Fruit fly (Drosophila melanogaster): ENCODE results near the gene Bacc.

Gene Bacc

DNA sequence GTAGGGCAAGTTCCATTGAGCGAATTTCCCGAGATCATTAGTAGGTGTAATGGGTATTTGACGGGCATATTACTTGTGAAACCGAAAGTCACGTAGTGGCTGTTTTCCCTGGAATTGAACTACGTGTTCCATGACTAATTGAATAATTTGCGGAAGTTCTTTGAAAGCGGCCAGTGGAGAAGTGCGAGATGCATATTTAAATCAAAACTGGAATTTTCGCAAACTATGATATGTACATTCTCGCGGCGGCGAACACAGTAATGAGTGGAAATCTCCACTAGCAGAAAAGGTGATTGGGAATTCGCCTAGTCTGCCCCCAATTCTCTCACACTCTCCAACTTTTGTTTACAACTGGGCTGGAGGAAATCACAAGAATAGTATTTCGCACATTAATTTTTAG lies 17.3 kb upstream of the Bacc start:
- TF ChIP-seq CG1620 (GFP tag; optimal IDR thresholded peaks at IDR 0.05) (peak; percentile 11), CG12768 (GFP tag; optimal IDR thresholded peaks at IDR 0.05) (peak; percentile 0), CG7045 (GFP tag; optimal IDR thresholded peaks at IDR 0.05) (no peak), Clk (GFP tag; optimal IDR thresholded peaks at IDR 0.05) (no peak), CG14711 (tag; optimal IDR thresholded peaks at IDR 0.05) (no peak), kay (GFP tag; ENCODE audit: borderline replicate concordance) (no peak)

DNA sequence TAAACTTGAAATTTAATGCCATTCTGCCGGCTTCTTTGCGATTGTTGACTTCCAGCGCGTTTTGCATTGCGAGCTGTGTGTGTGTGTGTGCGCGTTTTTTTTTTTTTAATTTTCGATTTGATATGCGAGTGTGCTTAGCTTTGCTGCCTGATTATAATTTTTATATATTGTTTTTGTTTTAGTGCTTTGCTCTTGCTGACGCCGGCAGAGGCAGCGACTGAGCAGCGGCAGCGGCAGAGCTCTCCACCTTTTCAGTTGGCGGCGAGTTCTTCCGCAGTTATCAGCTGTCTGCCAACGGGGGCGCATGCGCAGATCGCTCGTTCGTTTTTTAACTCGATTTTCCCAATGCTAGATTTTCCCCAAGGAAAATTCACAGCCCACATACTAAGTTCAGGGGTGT lies 16.7 kb upstream of the Bacc start:
- TF ChIP-seq CG11617 (GFP tag; optimal IDR thresholded peaks at IDR 0.05): no peak
- TF ChIP-seq tj (GFP tag; optimal IDR thresholded peaks at IDR 0.05): peak; percentile 32

DNA sequence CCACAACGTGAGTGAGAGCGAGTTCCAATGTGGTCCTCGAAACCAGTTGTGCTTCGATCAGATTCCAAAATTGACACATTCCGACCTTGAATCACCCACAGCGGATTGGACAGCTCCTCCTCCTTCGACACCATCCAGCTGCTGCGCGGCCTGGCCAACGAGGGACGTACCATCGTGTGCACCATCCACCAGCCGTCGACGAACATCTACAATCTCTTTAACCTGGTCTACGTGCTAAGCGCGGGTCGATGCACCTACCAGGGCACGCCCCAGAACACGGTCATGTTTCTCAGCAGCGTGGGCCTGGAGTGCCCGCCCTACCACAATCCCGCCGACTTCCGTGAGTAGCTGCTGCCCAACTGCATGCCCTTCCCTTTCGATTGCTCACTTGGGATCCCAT lies 14.7 kb upstream of the Bacc start:
- TF ChIP-seq Hr96 (GFP tag; optimal IDR thresholded peaks at IDR 0.05) (no peak), kay (GFP tag; ENCODE audit: borderline replicate concordance) (no peak)

DNA sequence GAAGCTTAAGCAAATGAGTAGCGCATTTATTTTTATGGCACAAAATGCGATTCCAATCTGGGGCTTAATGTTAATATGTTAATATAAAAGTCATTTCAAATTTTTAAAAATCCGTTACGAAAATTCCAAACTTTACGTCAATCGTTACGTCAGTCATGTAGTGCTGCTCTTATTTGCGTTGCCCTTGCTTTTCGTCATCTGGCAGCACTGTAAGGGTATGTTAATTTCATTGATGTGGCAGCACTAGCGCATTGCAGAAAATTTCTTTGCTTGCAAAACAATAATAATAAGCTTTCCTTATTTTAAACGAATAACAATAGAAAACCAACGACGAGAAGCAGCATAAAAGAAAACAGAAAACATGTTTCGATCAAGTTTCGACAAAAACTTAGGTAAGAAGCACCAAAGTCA lies 12.4 kb upstream of the Bacc start, which contains the start of gene Hrs:
Gene Hrs, plus strand, starts transcription at position 167 of the 411 bp plus-strand sequence.
- TF ChIP-seq bab1 (GFP tag; optimal IDR thresholded peaks at IDR 0.05): peak; percentile 22
- no peak for TF ChIP-seq ovo (GFP tag; optimal IDR thresholded peaks at IDR 0.05)
- no peak for TF ChIP-seq kay (GFP tag; ENCODE audit: borderline replicate concordance)
- TF ChIP-seq Clk (GFP tag; optimal IDR thresholded peaks at IDR 0.05): no peak
- TF ChIP-seq CG12768 (GFP tag; optimal IDR thresholded peaks at IDR 0.05): no peak
- TF ChIP-seq cic (GFP tag; optimal IDR thresholded peaks at IDR 0.05): peak; percentile 42
- peak; percentile 42 for TF ChIP-seq tj (GFP tag; optimal IDR thresholded peaks at IDR 0.05)
- no peak for TF ChIP-seq CG11617 (GFP tag; optimal IDR thresholded peaks at IDR 0.05)
- TF ChIP-seq cnc (optimal IDR thresholded peaks at IDR 0.05): no peak
- peak; percentile 6 for TF ChIP-seq Mnt (GFP tag; optimal IDR thresholded peaks at IDR 0.05)
- peak; percentile 14 for TF ChIP-seq CG14711 (tag; optimal IDR thresholded peaks at IDR 0.05)

DNA sequence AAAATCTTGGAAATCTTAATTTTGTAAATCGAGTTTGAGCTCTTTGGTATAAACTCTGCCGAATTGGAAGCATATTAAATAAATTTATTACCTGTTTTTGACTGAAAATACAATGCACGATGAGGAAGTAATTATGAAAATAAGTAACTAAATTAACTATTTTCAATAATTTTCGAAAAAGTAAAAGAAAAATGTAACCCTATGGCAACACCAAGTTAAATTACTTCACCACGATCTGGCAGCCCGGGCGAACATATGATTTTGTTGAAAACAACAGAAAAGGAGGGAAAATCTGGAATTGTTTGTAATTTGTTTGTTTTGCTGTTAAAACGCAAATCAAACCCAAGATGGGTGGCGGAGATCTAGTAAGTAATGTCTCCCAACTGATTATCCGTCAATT lies 7.4 kb upstream of the Bacc start, which contains the start of the genes CG9961 and Cwc25:
Gene CG9961, minus strand, starts transcription at position 83 of the 400 bp plus-strand sequence.
Gene Cwc25, plus strand, starts transcription at position 247 of the 400 bp plus-strand sequence.
- TF ChIP-seq toe (GFP tag; optimal IDR thresholded peaks at IDR 0.05): no peak
- peak; percentile 3 for TF ChIP-seq CG14711 (tag; optimal IDR thresholded peaks at IDR 0.05)
- TF ChIP-seq Clk (GFP tag; optimal IDR thresholded peaks at IDR 0.05): no peak

DNA sequence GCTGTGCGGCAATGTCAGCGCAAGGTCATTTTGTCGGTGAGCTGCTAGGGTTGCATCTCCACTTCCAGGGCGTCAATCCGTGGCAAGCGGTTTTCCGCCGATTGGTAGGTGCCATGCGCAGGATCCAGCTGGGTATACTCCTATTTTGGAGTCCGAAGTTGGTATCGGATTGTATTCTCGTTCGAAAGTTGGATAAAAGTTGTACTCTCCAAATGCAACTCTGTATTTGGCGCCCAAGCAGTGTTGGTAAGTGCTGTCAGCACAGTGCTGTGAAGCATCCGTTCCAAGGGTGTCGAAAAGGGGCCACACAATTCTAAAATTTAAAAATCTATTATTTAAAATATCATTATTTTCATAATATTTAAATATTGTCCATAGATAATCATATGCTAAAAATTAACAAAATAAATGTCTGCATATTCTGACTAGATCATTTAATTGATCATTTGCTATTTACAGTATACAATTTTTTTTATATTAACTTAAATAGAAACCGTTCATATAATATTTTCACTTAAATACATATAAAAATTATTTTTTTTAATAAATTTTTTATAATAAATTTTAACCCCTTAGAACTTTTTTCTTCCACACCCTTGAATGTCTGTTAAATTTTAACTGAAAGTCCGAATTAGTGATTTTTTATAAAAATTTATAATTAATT lies 3.6 kb upstream of the Bacc start:
- TF ChIP-seq bab1 (GFP tag; optimal IDR thresholded peaks at IDR 0.05) (peak; percentile 89), CG33017 (tag; optimal IDR thresholded peaks at IDR 0.05) (peak; percentile 98), tj (GFP tag; optimal IDR thresholded peaks at IDR 0.05) (peak; percentile 73), CG5204 (GFP tag; optimal IDR thresholded peaks at IDR 0.05) (no peak), toe (GFP tag; optimal IDR thresholded peaks at IDR 0.05) (no peak), CG7045 (GFP tag; optimal IDR thresholded peaks at IDR 0.05) (peak; percentile 95), Clk (GFP tag; optimal IDR thresholded peaks at IDR 0.05) (peak; percentile 89), CG7101 (tag; optimal IDR thresholded peaks at IDR 0.05) (peak; percentile 97), cnc (optimal IDR thresholded peaks at IDR 0.05) (no peak), CG1620 (GFP tag; optimal IDR thresholded peaks at IDR 0.05) (peak; percentile 95), pad (GFP tag; optimal IDR thresholded peaks at IDR 0.05) (peak; percentile 90), CG12768 (GFP tag; optimal IDR thresholded peaks at IDR 0.05) (peak; percentile 97), ovo (GFP tag; optimal IDR thresholded peaks at IDR 0.05) (peak; percentile 95), kay (GFP tag; ENCODE audit: borderline replicate concordance) (no peak), Hr96 (GFP tag; optimal IDR thresholded peaks at IDR 0.05) (peak; percentile 91), cic (GFP tag; optimal IDR thresholded peaks at IDR 0.05) (peak; percentile 86), CG14711 (tag; optimal IDR thresholded peaks at IDR 0.05) (peak; percentile 92), CG11617 (GFP tag; optimal IDR thresholded peaks at IDR 0.05) (peak; percentile 95), Crg-1 (GFP tag; optimal IDR thresholded peaks at IDR 0.05) (peak; percentile 97), Mnt (GFP tag; optimal IDR thresholded peaks at IDR 0.05) (peak; percentile 93)

DNA sequence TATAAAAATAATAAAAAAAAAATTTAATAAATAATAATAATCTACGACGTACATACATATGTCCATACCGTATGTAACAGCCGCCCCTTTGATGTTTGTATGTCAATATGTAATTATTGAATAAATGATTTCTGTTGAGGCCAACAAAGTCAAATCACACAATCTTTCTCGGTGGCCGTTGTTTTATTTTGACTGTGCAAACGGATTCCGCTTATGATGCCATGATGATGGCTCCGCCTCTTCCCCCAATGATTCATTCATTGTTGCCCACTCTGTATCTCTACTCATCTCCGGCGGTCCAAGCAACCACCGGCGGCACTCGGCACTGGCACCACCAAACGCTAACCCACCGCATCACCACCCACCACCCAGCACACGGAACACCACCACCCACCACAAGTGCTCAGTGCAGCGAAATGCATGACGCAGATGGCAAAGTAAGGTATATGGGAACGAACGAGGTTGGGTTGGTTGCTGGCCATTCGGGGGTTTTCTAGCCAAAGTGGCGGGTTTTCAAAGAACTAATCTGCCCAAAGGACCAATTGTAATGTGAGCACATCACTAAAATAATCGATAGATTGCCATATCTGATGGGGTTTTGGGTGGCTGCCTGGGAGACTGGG lies 3.0 kb upstream of the Bacc start:
- TF ChIP-seq CG12768 (GFP tag; optimal IDR thresholded peaks at IDR 0.05) (peak; percentile 80), toe (GFP tag; optimal IDR thresholded peaks at IDR 0.05) (no peak), Crg-1 (GFP tag; optimal IDR thresholded peaks at IDR 0.05) (no peak), pad (GFP tag; optimal IDR thresholded peaks at IDR 0.05) (peak; percentile 27), ovo (GFP tag; optimal IDR thresholded peaks at IDR 0.05) (no peak), CG7045 (GFP tag; optimal IDR thresholded peaks at IDR 0.05) (peak; percentile 7), bab1 (GFP tag; optimal IDR thresholded peaks at IDR 0.05) (peak; percentile 5), tj (GFP tag; optimal IDR thresholded peaks at IDR 0.05) (peak; percentile 40), cic (GFP tag; optimal IDR thresholded peaks at IDR 0.05) (peak; percentile 76), CG5204 (GFP tag; optimal IDR thresholded peaks at IDR 0.05) (no peak), cnc (optimal IDR thresholded peaks at IDR 0.05) (no peak), CG11617 (GFP tag; optimal IDR thresholded peaks at IDR 0.05) (no peak), CG33017 (tag; optimal IDR thresholded peaks at IDR 0.05) (peak; percentile 40), Clk (GFP tag; optimal IDR thresholded peaks at IDR 0.05) (peak; percentile 54), Hr96 (GFP tag; optimal IDR thresholded peaks at IDR 0.05) (no peak), Mnt (GFP tag; optimal IDR thresholded peaks at IDR 0.05) (no peak), CG7101 (tag; optimal IDR thresholded peaks at IDR 0.05) (peak; percentile 21), CG14711 (tag; optimal IDR thresholded peaks at IDR 0.05) (no peak), kay (GFP tag; ENCODE audit: borderline replicate concordance) (no peak), CG1620 (GFP tag; optimal IDR thresholded peaks at IDR 0.05) (no peak)

Data from whole organism, adult.